Worm (Caenorhabditis elegans) whole organism, L1 larva: ENCODE measurements around the gene Y23B4A.1.

Experiments
- lir-3 ChIP-seq: sonication (generic microtip); optimal IDR thresholded peaks from 2 replicates; lab custom pipeline; 2016; ENCODE audit warnings: mild to moderate bottlenecking, missing genetic modification characterization, moderate library complexity, missing compliant biosample characterization; ENCODE audit not compliant: poor library complexity
- mab-9 ChIP-seq: fragments of 200-800 bp; sonication (Bioruptor generic); IDR thresholded peaks from 2 replicates; pipeline ENCODE4 v1.3.6; 2022; ENCODE audit warnings: missing genetic modification reagents, missing genetic modification characterization, missing compliant biosample characterization
- skn-1 ChIP-seq: fragments of 150-350 bp; optimal IDR thresholded peaks from 2 replicates; lab custom pipeline; 2014; ENCODE audit warnings: missing biosample characterization, missing genetic modification characterization
- ztf-11 ChIP-seq, 2 experiments: sonication (generic microtip); optimal IDR thresholded peaks; 2 replicates each; lab custom pipeline; 2016 to 2017; ENCODE audit warnings: missing genetic modification characterization in 2 of 2, missing biosample characterization in 1 of 2, missing compliant biosample characterization in 1 of 2

ce11 chrX:5917284-5917683, at the start of gene Y23B4A.1:
- TF ChIP-seq ztf-11 (tag; optimal IDR thresholded peaks at IDR 0.05; lab: Kevin White, UChicago): no peak
- TF ChIP-seq lir-3: no peak
- no peak for TF ChIP-seq skn-1 (tag; lab: Kevin White, UChicago)
- no peak for TF ChIP-seq mab-9 (GFP tag; lab: Robert Waterston, UW)
